Fruit fly (Drosophila melanogaster): Measurements from ENCODE around the gene CG33124.

The CG33124 gene

DNA sequence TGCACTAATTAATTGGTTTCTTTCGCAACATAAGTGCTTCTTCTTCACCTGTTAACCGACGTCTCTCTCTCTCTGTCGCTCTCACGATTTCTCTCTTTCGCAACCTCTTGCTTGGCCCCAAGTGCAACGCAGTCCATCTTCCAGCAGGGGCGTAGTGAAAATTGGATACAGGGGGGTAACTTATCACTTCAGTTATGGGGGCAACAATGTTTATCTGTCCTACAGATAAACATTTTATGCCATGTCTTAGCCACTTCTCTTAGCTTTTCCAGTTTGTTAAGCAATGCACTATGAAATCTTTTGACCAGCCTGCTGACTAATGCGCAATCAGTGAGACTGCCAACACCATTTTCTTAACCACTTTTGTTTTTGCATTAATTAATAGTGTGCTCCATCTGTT is 18.4 kb upstream of the CG33124 start:
- TF ChIP-seq CG8478 (optimal IDR thresholded peaks at IDR 0.05) (no peak), EcR (GFP tag; optimal IDR thresholded peaks at IDR 0.05) (no peak), pan (optimal IDR thresholded peaks at IDR 0.05) (no peak), Dll (optimal IDR thresholded peaks at IDR 0.05) (no peak)

DNA sequence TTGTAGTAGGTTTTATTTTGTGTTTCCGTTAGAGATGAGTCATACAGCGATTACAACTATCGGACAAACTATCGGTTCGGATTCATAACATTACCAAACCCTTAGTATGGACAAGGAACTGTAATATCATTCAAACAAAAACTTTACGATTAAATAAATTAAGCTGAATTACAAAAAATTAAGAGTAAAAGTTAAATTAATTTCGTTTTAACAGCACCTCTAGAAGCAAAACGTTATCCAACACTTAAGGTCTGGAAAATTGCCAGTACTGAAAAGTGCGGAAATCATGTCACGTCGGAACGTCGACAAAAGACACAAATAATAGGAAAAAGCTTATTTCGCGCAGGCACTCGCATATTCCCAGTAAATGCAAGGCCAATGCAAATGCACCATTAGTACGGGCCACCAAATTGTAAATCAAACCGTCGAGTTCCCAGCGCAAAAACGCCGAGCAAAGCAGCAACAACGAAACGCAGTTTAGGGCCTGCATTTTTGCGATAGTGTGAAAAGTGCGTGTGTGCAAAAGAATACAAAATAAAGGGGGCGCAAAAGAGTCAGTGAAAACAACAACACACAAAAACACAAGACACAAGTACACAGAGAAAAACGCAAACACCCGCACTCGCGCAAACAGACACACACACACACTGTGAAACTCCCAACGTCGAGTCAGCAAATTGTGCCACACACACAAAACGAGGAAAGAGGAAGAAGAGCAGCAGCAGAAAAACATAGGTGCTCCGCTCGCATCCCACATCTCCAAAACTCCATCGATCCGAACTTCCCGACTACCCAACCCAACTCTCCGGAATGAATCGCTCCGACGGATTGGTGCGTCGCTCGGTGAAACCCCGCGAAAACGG is 17.6 kb upstream of the CG33124 start, which contains the start of the genes CG15387 and sau:
CG15387 (minus strand) TSS at position 36 of the 863 bp plus-strand sequence.
sau (plus strand) TSS at position 84 of the 863 bp plus-strand sequence.
- no peak for TF ChIP-seq pan (optimal IDR thresholded peaks at IDR 0.05)
- no peak for TF ChIP-seq CG8478 (optimal IDR thresholded peaks at IDR 0.05)
- no peak for TF ChIP-seq usp (GFP tag; optimal IDR thresholded peaks at IDR 0.05)
- no peak for TF ChIP-seq psq (optimal IDR thresholded peaks at IDR 0.05)
- TF ChIP-seq EcR (GFP tag; optimal IDR thresholded peaks at IDR 0.05) = no peak
- no peak for TF ChIP-seq Dll (optimal IDR thresholded peaks at IDR 0.05)

DNA sequence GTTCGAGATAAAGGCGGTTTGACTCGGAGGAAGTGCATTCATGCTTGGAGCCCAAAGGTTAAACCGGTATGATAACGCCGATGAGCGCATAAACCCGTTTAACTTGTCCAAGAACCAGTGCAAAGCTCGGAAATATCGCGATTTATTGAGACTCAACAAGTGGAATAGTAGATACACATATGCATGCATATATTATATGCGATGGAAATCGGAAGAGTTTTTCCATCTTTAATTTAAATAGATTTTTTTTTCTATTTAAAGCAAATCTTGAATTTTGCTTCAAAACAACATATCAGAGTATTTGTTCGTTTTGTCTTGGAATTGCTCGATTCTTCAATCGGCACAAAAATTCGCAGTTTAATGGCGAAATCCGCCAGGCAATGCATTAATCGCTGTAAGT is 13.5 kb upstream of the CG33124 start:
- TF ChIP-seq psq (optimal IDR thresholded peaks at IDR 0.05) (no peak), EcR (GFP tag; optimal IDR thresholded peaks at IDR 0.05) (no peak), usp (GFP tag; optimal IDR thresholded peaks at IDR 0.05) (no peak)

DNA sequence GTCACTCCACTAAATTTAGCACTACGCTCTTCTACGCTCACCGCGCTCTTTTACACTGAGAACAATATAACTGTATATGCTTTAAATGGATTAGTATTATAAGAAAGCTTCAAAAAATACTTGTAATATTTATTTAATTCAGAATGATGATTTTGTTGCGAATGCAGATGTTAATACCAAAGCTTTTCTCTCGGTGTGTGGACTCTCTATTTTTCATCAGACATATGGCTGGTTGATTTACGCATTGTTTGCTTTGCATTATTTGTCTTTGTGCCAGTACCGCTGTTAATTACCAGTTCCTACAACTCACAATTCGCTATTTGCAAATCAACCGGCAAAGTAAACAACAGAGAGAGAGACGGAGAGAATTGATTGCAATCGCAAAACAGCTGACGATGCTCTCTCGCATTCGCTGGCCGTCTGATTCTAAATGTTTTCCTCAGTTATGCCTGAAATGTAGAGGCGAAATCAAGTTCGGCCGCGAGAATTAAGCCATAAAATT is 12.8 kb upstream of the CG33124 start:
- TF ChIP-seq psq (optimal IDR thresholded peaks at IDR 0.05) (no peak), Dll (optimal IDR thresholded peaks at IDR 0.05) (no peak), pan (optimal IDR thresholded peaks at IDR 0.05) (no peak), EcR (GFP tag; optimal IDR thresholded peaks at IDR 0.05) (no peak)

DNA sequence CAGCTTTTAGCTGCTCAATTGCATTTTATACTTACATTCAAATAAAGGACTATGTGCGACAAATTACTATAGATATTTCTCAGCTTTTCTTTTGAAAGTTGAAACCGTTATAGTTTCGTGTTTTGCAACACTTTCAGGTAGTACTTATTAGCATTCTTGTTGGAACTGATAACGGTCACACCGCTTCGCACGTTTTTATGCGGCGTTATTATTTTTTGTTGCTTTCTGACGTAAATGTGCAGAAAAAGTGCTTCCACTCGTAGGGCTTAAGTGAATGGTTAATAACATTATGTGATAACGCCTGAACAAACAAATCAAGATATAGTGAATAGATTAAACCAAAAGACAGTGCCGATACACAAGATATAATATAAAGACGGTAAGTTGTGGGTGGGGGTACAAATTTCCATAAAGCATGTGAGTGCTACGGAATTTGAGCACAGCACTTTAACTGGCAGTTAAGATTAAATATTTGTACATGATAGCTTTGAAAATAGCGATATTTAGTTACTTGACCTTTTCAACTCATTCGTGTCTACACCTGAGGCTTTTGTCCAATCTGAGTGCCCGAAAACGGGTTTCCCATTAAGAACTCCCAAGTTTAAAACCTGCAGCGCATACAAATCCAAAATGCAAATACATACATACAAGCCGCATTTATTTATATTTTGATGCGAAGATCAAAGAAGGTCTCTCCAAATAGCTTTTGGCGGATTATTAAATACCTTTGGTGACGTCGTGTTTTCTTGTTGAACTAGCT is 11.9 kb upstream of the CG33124 start, which contains the start of gene papi:
papi (plus strand) TSS at position 176 of the 760 bp plus-strand sequence.
- TF ChIP-seq pan (optimal IDR thresholded peaks at IDR 0.05) (no peak), usp (GFP tag; optimal IDR thresholded peaks at IDR 0.05) (no peak), EcR (GFP tag; optimal IDR thresholded peaks at IDR 0.05) (no peak), CG8478 (optimal IDR thresholded peaks at IDR 0.05) (no peak), Dll (optimal IDR thresholded peaks at IDR 0.05) (no peak), psq (optimal IDR thresholded peaks at IDR 0.05) (no peak)

DNA sequence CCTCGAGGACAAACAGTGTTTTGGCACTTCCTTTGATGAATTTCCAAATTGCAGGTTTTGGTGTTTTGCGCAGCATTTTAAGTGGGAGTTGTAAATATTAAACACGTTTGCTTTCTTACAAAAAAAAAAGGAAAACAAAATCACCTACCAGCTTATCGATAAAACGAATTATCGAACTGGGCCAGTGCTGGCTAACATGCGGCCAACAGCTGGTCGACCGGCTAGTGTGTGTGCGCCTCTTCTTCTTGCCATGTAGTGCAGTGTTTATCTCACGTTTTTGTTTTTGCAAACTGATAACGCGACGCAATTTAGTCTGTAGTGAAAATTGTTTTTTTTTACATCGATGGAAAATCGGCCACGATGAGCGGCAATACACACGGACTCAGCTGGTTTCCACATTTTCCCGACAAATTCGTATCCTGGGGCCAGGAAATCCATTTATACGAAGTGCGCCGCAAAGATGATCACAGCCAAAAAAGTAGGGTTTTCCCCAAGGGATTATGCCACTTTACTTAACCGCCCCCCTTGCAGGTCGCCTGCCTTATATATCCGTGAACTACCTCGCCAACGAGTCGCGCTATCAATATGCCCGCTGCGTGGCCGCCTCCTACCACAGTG is 8.3 kb upstream of the CG33124 start, which contains the start of the genes CG15386, CG42371 and mio:
CG15386 (minus strand) TSS at position 180 of the 618 bp plus-strand sequence.
CG42371 (minus strand) TSS at position 180 of the 618 bp plus-strand sequence.
mio (plus strand) TSS at position 224 of the 618 bp plus-strand sequence.
- TF ChIP-seq EcR (GFP tag; optimal IDR thresholded peaks at IDR 0.05) (no peak), usp (GFP tag; optimal IDR thresholded peaks at IDR 0.05) (no peak), CG8478 (optimal IDR thresholded peaks at IDR 0.05) (no peak), Dll (optimal IDR thresholded peaks at IDR 0.05) (no peak), pan (optimal IDR thresholded peaks at IDR 0.05) (no peak), psq (optimal IDR thresholded peaks at IDR 0.05) (no peak)

DNA sequence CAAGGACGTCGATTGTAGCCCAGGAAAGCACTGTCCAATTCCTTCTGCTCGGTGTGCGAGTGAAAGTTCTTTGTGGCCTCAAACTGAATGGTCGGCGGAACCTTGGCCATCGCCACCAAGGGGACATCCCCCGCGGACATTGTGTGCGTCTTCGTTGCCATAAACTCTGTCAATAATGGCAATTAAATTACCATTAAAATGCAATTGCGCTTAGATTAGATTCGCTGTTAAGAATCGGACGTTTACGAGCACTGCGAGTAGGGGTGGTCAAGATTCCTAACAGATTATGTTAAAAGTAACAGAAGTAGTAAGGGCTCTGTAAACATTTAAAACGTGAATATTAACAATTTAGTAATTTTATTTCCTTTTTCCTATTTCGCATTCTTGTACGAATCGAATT is 7.2 kb upstream of the CG33124 start, which contains the start of gene daed:
daed (minus strand) TSS at position 247 of the 400 bp plus-strand sequence.
- TF ChIP-seq CG8478 (optimal IDR thresholded peaks at IDR 0.05) = no peak
- no peak for TF ChIP-seq Dll (optimal IDR thresholded peaks at IDR 0.05)
- no peak for TF ChIP-seq usp (GFP tag; optimal IDR thresholded peaks at IDR 0.05)
- TF ChIP-seq pan (optimal IDR thresholded peaks at IDR 0.05) = no peak
- TF ChIP-seq EcR (GFP tag; optimal IDR thresholded peaks at IDR 0.05) = no peak
- TF ChIP-seq psq (optimal IDR thresholded peaks at IDR 0.05) = no peak

DNA sequence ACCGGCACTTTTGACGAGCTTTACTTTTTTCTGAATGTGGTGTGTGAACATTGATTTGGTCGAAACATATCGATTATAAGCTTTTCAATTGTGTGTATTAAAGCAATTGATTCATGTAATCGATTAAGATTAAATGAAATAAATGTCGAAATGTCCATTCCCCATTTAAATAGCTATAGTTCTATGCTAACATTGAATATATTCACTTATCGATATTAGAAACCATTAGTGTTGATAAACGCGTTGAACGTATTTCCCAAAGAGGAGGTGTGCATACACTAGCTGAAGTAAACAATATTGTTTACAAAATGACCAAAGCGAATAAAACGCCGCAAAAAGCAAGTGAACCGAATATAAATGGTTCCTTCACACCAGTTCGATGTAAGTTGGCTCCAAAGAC is 5.1 kb upstream of the CG33124 start, which contains the start of the genes Uch and CG34174:
Uch (minus strand) TSS at position 208 of the 400 bp plus-strand sequence.
CG34174 (plus strand) TSS at position 263 of the 400 bp plus-strand sequence.
- no peak for TF ChIP-seq Dll (optimal IDR thresholded peaks at IDR 0.05)
- TF ChIP-seq CG8478 (optimal IDR thresholded peaks at IDR 0.05) = no peak
- no peak for TF ChIP-seq psq (optimal IDR thresholded peaks at IDR 0.05)
- TF ChIP-seq pan (optimal IDR thresholded peaks at IDR 0.05) = no peak
- no peak for TF ChIP-seq EcR (GFP tag; optimal IDR thresholded peaks at IDR 0.05)
- TF ChIP-seq usp (GFP tag; optimal IDR thresholded peaks at IDR 0.05) = no peak

DNA sequence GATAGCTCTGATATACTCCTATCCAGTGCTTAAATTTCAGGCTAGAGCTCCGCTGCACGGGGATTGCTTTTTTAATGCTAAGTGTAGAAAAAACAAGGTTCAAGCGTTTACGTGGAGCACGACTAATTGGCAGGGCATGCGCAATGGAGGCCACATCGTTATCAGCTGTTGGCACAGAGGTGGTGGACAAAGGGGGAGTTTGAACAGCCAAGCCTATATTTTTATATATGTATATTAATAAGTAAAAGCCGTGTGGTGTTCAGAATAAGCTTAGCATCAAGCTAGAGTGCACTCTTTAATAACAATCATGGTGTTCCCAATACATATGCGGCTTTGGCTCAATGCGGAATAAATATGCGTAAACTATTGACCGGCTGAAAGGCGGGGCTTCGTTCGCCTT is 3.6 kb upstream of the CG33124 start, which contains the start of gene CG15385:
CG15385 (minus strand) TSS at position 94 of the 400 bp plus-strand sequence.
- no peak for TF ChIP-seq psq (optimal IDR thresholded peaks at IDR 0.05)
- TF ChIP-seq pan (optimal IDR thresholded peaks at IDR 0.05) = no peak
- TF ChIP-seq Dll (optimal IDR thresholded peaks at IDR 0.05) = no peak
- TF ChIP-seq usp (GFP tag; optimal IDR thresholded peaks at IDR 0.05) = no peak
- TF ChIP-seq EcR (GFP tag; optimal IDR thresholded peaks at IDR 0.05) = no peak
- TF ChIP-seq CG8478 (optimal IDR thresholded peaks at IDR 0.05) = no peak

DNA sequence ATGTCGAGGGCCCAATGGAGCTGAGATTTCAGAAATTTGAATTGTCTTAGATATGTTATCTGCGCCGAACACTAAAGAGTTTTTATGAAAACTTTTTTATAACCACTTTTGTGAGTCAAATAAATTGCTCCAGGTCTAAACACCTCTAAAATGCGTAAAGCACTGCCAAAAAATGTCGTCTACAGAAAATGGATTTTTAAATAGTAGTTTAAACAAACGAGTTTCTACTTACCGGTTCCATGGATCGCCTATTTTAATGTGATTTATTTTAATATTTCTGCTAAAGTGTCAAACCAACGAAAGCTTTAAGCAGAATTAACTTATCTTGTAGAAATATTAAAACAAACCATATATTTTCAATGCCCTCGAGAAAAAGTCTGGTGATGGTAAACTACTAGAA is 2.8 kb downstream of the CG33124 start, which contains the start of gene CG31668:
CG31668 (minus strand) TSS at position 101 of the 400 bp plus-strand sequence.
- TF ChIP-seq psq (optimal IDR thresholded peaks at IDR 0.05) = no peak
- no peak for TF ChIP-seq EcR (GFP tag; optimal IDR thresholded peaks at IDR 0.05)
- no peak for TF ChIP-seq pan (optimal IDR thresholded peaks at IDR 0.05)

Data from whole organism.